Worm (Caenorhabditis elegans) whole organism, early embryonic: ENCODE data around the gene nhr-156.

ENCODE experiments used
- B0310.2 ChIP-seq: sonication (generic microtip); optimal IDR thresholded peaks from 2 replicates; lab custom pipeline; 2016; ENCODE audit warnings: mild to moderate bottlenecking, missing genetic modification characterization, missing compliant biosample characterization
- F13C5.2 ChIP-seq: sonication (generic microtip); optimal IDR thresholded peaks from 2 replicates; lab custom pipeline; 2017; ENCODE audit warnings: mild to moderate bottlenecking, missing genetic modification characterization, inconsistent platforms, missing compliant biosample characterization
- aly-1 ChIP-seq: sonication (generic microtip); optimal IDR thresholded peaks from 2 replicates; lab custom pipeline; 2016; ENCODE audit warnings: missing genetic modification characterization, missing compliant biosample characterization
- ama-1 ChIP-seq: fragments of 150-350 bp; optimal IDR thresholded peaks from 2 replicates; lab custom pipeline; 2014
- ceh-13 ChIP-seq: fragments of 200-800 bp; sonication (Bioruptor generic); optimal IDR thresholded peaks from 2 replicates; lab custom pipeline; 2018; ENCODE audit warnings: mild to moderate bottlenecking, missing genetic modification characterization, missing compliant biosample characterization
- ceh-36 ChIP-seq: sonication (generic microtip); optimal IDR thresholded peaks from 2 replicates; lab custom pipeline; 2016; ENCODE audit warnings: missing genetic modification characterization, inconsistent platforms, missing compliant biosample characterization
- ets-7 ChIP-seq: sonication (generic microtip); optimal IDR thresholded peaks from 2 replicates; lab custom pipeline; 2016; ENCODE audit warnings: missing genotype, missing genetic modification characterization, missing compliant biosample characterization
- flt-1 ChIP-seq: fragments of 200-800 bp; sonication (Bioruptor generic); IDR thresholded peaks from 2 replicates; pipeline ENCODE4 v1.3.6; 2022; ENCODE audit warnings: missing genetic modification characterization, missing compliant biosample characterization
- hmbx-1 ChIP-seq: sonication (generic microtip); optimal IDR thresholded peaks from 2 replicates; lab custom pipeline; 2016; ENCODE audit warnings: mild to moderate bottlenecking, missing genetic modification characterization, missing compliant biosample characterization
- hmg-4 ChIP-seq: fragments of 200-800 bp; sonication (Bioruptor generic); optimal IDR thresholded peaks from 2 replicates; lab custom pipeline; 2018; ENCODE audit warnings: mild to moderate bottlenecking, missing genetic modification characterization, missing compliant biosample characterization
- hnd-1 ChIP-seq: sonication (generic microtip); optimal IDR thresholded peaks from 2 replicates; lab custom pipeline; 2016; ENCODE audit warnings: missing genetic modification characterization, missing compliant biosample characterization
- pes-1 ChIP-seq: fragments of 200-800 bp; sonication (Bioruptor generic); IDR thresholded peaks from 2 replicates; pipeline ENCODE4 v1.3.6; 2022; ENCODE audit warnings: missing genetic modification reagents, missing genetic modification characterization, missing compliant biosample characterization
- scrt-1 ChIP-seq: fragments of 200-800 bp; sonication (Bioruptor generic); IDR thresholded peaks from 2 replicates; pipeline ENCODE4 v1.3.6; 2022; ENCODE audit warnings: missing genetic modification characterization, missing compliant biosample characterization
- sea-1 ChIP-seq: fragments of 200-800 bp; sonication (Bioruptor generic); conservative IDR thresholded peaks from 2 replicates; pipeline ENCODE4 v1.3.6; 2022; ENCODE audit warnings: missing genetic modification characterization, missing compliant biosample characterization
- tbx-11 ChIP-seq: fragments of 200-800 bp; sonication (Bioruptor generic); IDR thresholded peaks from 2 replicates; pipeline ENCODE4 v1.3.6; 2022; ENCODE audit warnings: missing genetic modification characterization, missing compliant biosample characterization
- tbx-37 ChIP-seq: fragments of 200-800 bp; sonication (Bioruptor generic); conservative IDR thresholded peaks from 2 replicates; pipeline ENCODE4 v1.3.6; 2022; ENCODE audit warnings: missing genetic modification reagents, missing genetic modification characterization, missing compliant biosample characterization
- tra-4 ChIP-seq: sonication (generic microtip); optimal IDR thresholded peaks from 2 replicates; lab custom pipeline; 2017; ENCODE audit warnings: missing genetic modification characterization, missing compliant biosample characterization

Gene nhr-156

ce11 chrV:3905841-3906240 is at the start of gene nhr-156:
Gene nhr-156, plus strand, starts transcription at chrV:3906106.
- TF ChIP-seq ets-7 (tag; lab: Kevin White, UChicago) (no peak), ama-1 (lab: Kevin White, UChicago) (no peak), tbx-11 (GFP tag; lab: Robert Waterston, UW) (no peak), ceh-36 (tag; lab: Kevin White, UChicago) (no peak)

DNA sequence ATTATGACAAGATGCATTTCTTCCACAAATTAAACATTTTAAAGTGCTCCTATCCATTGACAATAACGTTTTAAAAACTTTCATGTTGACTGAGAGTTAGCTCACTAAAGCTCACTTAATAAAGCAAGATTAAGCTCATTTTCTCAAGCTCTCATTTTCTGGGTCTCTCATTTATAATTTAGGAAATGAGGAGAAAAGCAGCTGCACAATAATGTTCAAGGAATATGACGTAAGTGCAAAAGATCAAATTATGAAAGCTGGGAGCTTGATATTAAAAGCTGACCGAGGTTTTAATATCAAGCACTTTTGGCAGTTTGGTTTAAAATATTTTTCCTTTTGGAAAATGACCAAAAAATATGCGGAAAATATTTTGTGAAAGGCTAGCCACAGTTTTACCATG is 48.1 kb upstream of the nhr-156 start, which contains the start of gene nhr-188:
Gene nhr-188 (minus strand): TSS at position 84 of the 400 bp plus-strand sequence.
- TF ChIP-seq hnd-1: no peak
- TF ChIP-seq tbx-37 (GFP tag; lab: Robert Waterston, UW): no peak
- TF ChIP-seq tra-4: no peak
- no peak for TF ChIP-seq hmg-4
- no peak for TF ChIP-seq ceh-36 (tag; lab: Kevin White, UChicago)
- no peak for TF ChIP-seq pes-1 (GFP tag; lab: Robert Waterston, UW)

- TF ChIP-seq ets-7 (tag; lab: Kevin White, UChicago) (no peak), scrt-1 (GFP tag; lab: Robert Waterston, UW) (no peak), pes-1 (GFP tag; lab: Robert Waterston, UW) (no peak), ama-1 (lab: Kevin White, UChicago) (no peak), hmbx-1 (tag; lab: Kevin White, UChicago) (no peak), F13C5.2 (tag; lab: Kevin White, UChicago) (no peak)
Observed at ce11 chrV:3860123-3860522, 45.8 kb upstream of the nhr-156 start, which contains the start of gene nhr-189. Gene nhr-189, minus strand, starts transcription at chrV:3860243.

- TF ChIP-seq scrt-1 (GFP tag; lab: Robert Waterston, UW): no peak
- no peak for TF ChIP-seq ceh-36 (tag; lab: Kevin White, UChicago)
- no peak for TF ChIP-seq flt-1 (GFP tag; lab: Robert Waterston, UW)
- no peak for TF ChIP-seq F13C5.2 (tag; lab: Kevin White, UChicago)
- no peak for TF ChIP-seq hmg-4
- TF ChIP-seq tbx-11 (GFP tag; lab: Robert Waterston, UW): no peak
- no peak for TF ChIP-seq hmbx-1 (tag; lab: Kevin White, UChicago)
- TF ChIP-seq sea-1: no peak
- TF ChIP-seq B0310.2 (tag; lab: Kevin White, UChicago): no peak
- no peak for TF ChIP-seq hnd-1
- no peak for TF ChIP-seq tra-4
- no peak for TF ChIP-seq ets-7 (tag; lab: Kevin White, UChicago)
- no peak for TF ChIP-seq ama-1 (lab: Kevin White, UChicago)
- no peak for TF ChIP-seq pes-1 (GFP tag; lab: Robert Waterston, UW)
- no peak for TF ChIP-seq tbx-37 (GFP tag; lab: Robert Waterston, UW)
Observed at ce11 chrV:3862851-3863250, 43.1 kb upstream of the nhr-156 start, which contains the start of gene nhr-187. Gene nhr-187, minus strand, starts transcription at chrV:3862951.

DNA sequence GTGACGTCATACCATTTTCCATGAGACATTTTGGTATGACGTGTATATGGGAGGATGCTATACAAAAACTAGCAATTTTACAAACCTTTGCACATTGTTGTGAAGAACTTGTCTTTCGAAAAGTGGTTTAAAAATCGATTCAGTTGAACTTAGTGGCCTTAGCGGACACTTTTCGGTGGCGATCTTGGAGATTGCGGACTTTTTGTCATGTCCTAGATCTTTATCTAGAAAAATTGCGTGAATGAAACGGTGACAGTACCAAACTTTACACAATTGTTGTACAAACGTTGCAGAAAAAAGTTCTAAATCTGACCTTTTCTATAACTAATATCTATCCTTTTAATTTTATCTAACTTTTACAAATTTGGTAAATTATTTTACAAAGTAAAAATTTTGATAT is 40.6 kb upstream of the nhr-156 start:
- TF ChIP-seq pes-1 (GFP tag; lab: Robert Waterston, UW) (no peak), tbx-37 (GFP tag; lab: Robert Waterston, UW) (no peak), hmbx-1 (tag; lab: Kevin White, UChicago) (no peak), ceh-36 (tag; lab: Kevin White, UChicago) (no peak), F13C5.2 (tag; lab: Kevin White, UChicago) (no peak), ceh-13 (GFP tag; lab: Kevin White, UChicago) (no peak), ama-1 (lab: Kevin White, UChicago) (no peak), hnd-1 (no peak), tra-4 (no peak), hmg-4 (no peak), sea-1 (no peak), flt-1 (GFP tag; lab: Robert Waterston, UW) (no peak), tbx-11 (GFP tag; lab: Robert Waterston, UW) (no peak), B0310.2 (tag; lab: Kevin White, UChicago) (no peak), aly-1 (no peak), ets-7 (tag; lab: Kevin White, UChicago) (no peak), scrt-1 (GFP tag; lab: Robert Waterston, UW) (no peak)

- TF ChIP-seq scrt-1 (GFP tag; lab: Robert Waterston, UW) (no peak), F13C5.2 (tag; lab: Kevin White, UChicago) (no peak), sea-1 (no peak), flt-1 (GFP tag; lab: Robert Waterston, UW) (no peak), ceh-36 (tag; lab: Kevin White, UChicago) (no peak)
Observed at ce11 chrV:3868905-3869304, 37.0 kb upstream of the nhr-156 start, which contains the start of gene nhr-157. Gene nhr-157, minus strand, starts transcription at chrV:3869005.

DNA sequence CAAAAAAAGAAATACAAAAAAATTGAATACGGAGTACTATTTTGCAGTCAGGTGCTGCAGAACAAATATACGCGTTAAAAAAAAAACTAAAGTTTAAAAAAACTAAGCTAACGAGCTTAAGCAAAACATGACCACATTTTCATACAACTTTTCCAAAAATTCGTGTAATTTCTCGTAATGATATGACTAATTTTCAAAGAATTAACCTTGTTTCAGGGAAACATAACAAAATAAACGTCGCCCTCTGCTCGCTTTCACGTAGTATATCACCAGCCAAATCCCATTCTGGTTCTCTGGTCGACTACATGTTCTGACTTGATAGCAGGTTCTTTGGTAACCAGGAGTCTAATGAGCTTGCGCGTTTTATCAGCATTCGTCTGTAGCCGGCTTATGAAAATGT is 35.5 kb upstream of the nhr-156 start:
- no peak for TF ChIP-seq ama-1 (lab: Kevin White, UChicago)
- no peak for TF ChIP-seq flt-1 (GFP tag; lab: Robert Waterston, UW)
- no peak for TF ChIP-seq tbx-11 (GFP tag; lab: Robert Waterston, UW)
- TF ChIP-seq ets-7 (tag; lab: Kevin White, UChicago): no peak
- TF ChIP-seq ceh-13 (GFP tag; lab: Kevin White, UChicago): no peak
- no peak for TF ChIP-seq tra-4
- TF ChIP-seq sea-1: no peak
- TF ChIP-seq aly-1: no peak
- no peak for TF ChIP-seq ceh-36 (tag; lab: Kevin White, UChicago)

ce11 chrV:3874102-3874744 is 31.7 kb upstream of the nhr-156 start, which contains the start of gene nhr-158:
Gene nhr-158, minus strand, starts transcription at chrV:3874152.
- no peak for TF ChIP-seq F13C5.2 (tag; lab: Kevin White, UChicago)
- TF ChIP-seq tbx-37 (GFP tag; lab: Robert Waterston, UW): no peak
- TF ChIP-seq ets-7 (tag; lab: Kevin White, UChicago): no peak
- TF ChIP-seq B0310.2 (tag; lab: Kevin White, UChicago): no peak
